Fruit fly (Drosophila melanogaster) whole organism, prepupa: ENCODE results near the gene Gr10a.

ENCODE experiments used
- Blimp-1 ChIP-seq: fragments of 200-800 bp; sonication (Bioruptor generic); optimal IDR thresholded peaks from 3 replicates; lab custom pipeline; 2017; ENCODE audit warnings: missing biosample characterization, missing genetic modification characterization, mild to moderate bottlenecking, moderate library complexity, missing genetic modification reagents
- CG15336 ChIP-seq: fragments of 200-800 bp; sonication (Bioruptor generic); IDR thresholded peaks from 2 replicates; pipeline ENCODE4 v1.3.6; 2022; ENCODE audit warnings: missing biosample characterization, missing genetic modification characterization
- CG1621 ChIP-seq: fragments of 200-800 bp; sonication (Bioruptor generic); optimal IDR thresholded peaks from 3 replicates; lab custom pipeline; 2018; ENCODE audit warnings: missing biosample characterization, mild to moderate bottlenecking, missing genetic modification characterization
- CG6854 ChIP-seq: fragments of 200-800 bp; sonication (Bioruptor generic); optimal IDR thresholded peaks from 2 replicates; lab custom pipeline; 2017; ENCODE audit warnings: missing biosample characterization, mild to moderate bottlenecking, missing genetic modification characterization
- Gug ChIP-seq: fragments of 200-800 bp; sonication (Bioruptor generic); IDR thresholded peaks from 2 replicates; pipeline ENCODE4 v1.3.6; 2022; ENCODE audit warnings: missing biosample characterization, missing genetic modification characterization
- OdsH ChIP-seq: fragments of 200-800 bp; sonication (Bioruptor generic); optimal IDR thresholded peaks from 3 replicates; lab custom pipeline; 2016; ENCODE audit warnings: missing biosample characterization, missing genetic modification characterization
- Sox14 ChIP-seq: fragments of 200-800 bp; sonication (Bioruptor generic); optimal IDR thresholded peaks from 3 replicates; lab custom pipeline; 2016; ENCODE audit warnings: missing biosample characterization, missing genetic modification characterization
- achi ChIP-seq: fragments of 200-800 bp; sonication (Bioruptor generic); optimal IDR thresholded peaks from 3 replicates; lab custom pipeline; 2016; ENCODE audit warnings: missing biosample characterization, missing genetic modification characterization
- dsx ChIP-seq: fragments of 200-800 bp; optimal IDR thresholded peaks from 3 replicates; lab custom pipeline; 2019; ENCODE audit warnings: missing biosample characterization, mild to moderate bottlenecking, missing genetic modification characterization, moderate library complexity; ENCODE audit not compliant: poor library complexity, severe bottlenecking
- fkh ChIP-seq: fragments of 200-800 bp; sonication (Bioruptor generic); optimal IDR thresholded peaks from 3 replicates; lab custom pipeline; 2017; ENCODE audit warnings: missing biosample characterization, mild to moderate bottlenecking, missing genetic modification characterization, moderate library complexity
- lz ChIP-seq: fragments of 200-800 bp; sonication (Bioruptor generic); optimal IDR thresholded peaks from 3 replicates; lab custom pipeline; 2016; ENCODE audit warnings: missing biosample characterization, missing genetic modification characterization
- topi ChIP-seq: fragments of 200-800 bp; sonication (Bioruptor generic); optimal IDR thresholded peaks from 3 replicates; lab custom pipeline; 2016; ENCODE audit warnings: missing biosample characterization, missing genetic modification characterization

DNA sequence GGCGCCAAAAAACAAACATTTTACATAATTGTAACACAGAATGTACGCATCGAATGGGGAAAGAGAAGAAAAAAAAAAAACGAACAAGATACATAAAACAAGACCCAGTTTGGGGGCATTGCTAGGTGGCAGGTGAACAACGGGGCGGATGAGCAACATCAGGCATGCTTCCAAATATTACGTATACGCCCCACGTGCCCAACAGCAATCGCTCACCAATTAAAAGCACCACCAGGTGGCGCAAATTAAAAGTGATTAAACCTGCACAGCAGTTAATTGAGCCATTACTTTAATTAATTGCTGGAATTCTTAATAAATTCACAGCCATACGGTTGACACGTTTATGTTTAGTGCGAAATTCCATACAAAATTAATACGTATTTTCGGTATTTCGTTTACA is 31.7 kb downstream of the Gr10a start:
- TF ChIP-seq CG15336 (GFP tag; lab: Robert Waterston, UW) (no peak), Sox14 (GFP tag; lab: Kevin White, UChicago) (no peak), fkh (no peak), CG6854 (GFP tag; lab: Kevin White, UChicago) (no peak), topi (GFP tag; lab: Kevin White, UChicago) (no peak), dsx (no peak), Gug (GFP tag; lab: Robert Waterston, UW) (no peak), lz (GFP tag; lab: Kevin White, UChicago) (no peak), CG1621 (tag; lab: Kevin White, UChicago) (no peak), achi (GFP tag; lab: Kevin White, UChicago) (no peak), OdsH (GFP tag; lab: Kevin White, UChicago) (no peak), Blimp-1 (GFP tag; lab: Kevin White, UChicago) (no peak)
